Fruit fly (Drosophila melanogaster): ENCODE data around the gene Dmtn.

The Dmtn gene

DNA sequence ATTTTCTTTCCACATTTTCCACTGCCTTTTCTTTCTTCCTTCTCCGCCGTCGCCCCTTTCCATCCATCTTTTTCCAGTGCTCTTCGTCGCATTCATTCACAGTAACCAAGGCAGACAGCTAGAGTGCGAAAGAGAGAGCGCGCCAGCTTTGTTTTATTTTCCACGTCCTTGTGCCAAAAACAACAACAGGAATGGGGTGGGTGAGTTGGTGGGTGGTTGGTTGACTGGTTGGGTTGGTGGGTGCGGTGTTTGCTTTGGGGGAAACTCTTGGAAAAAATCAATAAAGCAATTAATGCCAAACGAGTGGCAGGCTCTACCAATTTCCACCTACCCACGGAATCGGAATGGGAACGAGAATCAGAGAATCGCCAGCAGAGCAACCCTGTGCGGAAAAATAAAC, 24.5 kb upstream of the Dmtn start:
- TF ChIP-seq psq (GFP tag; optimal IDR thresholded peaks at IDR 0.05) (peak; percentile 9), rgr (GFP tag; optimal IDR thresholded peaks at IDR 0.05) (no peak)

DNA sequence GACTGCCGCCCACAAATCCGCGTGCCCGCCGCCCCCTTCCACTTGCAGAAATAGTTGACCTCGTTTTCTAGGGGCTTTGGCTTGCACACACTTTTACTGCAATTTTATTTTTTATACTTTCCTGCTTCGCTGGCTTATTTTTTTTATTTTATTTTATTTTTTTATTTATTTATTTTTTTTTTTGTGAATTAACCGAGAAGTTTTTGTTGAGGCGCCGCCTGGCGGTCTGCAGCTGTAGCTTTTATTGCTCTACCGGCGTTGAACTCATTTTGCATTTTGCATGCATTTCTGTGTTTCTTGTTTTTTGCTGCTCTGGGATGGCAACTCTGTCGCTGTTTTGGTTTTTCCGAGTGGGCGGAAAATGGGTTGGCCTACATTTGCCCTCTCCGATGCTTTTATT, 24.0 kb upstream of the Dmtn start:
- TF ChIP-seq dl (GFP tag; optimal IDR thresholded peaks at IDR 0.05; ENCODE audit: insufficient read depth in 1 of 2, partially characterized antibody in 2 of 2) (no peak), sv (GFP tag; optimal IDR thresholded peaks at IDR 0.05) (no peak), pan (optimal IDR thresholded peaks at IDR 0.05) (no peak), OdsH (GFP tag; optimal IDR thresholded peaks at IDR 0.05) (no peak), rgr (GFP tag; optimal IDR thresholded peaks at IDR 0.05) (no peak), Jra (GFP tag; optimal IDR thresholded peaks at IDR 0.05) (no peak), foxo (GFP tag; optimal IDR thresholded peaks at IDR 0.05) (no peak)

DNA sequence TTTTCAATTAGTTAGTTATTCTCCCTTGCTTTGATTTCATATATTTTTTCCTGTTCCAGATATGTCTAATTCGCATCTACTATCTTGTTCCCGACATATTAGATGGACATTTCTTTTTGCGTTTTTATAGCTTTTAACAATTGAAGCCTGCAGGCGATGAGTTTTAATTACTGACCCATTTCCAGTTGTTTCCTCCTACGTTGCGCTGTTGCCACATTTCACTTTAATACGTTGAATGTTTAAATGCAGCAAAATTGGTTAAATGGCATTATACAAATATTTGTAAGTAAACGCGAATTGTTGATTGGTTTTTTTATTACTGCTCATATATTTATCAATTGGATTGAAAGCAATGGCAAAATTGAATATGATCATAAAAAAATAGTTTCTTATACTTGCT, 23.2 kb upstream of the Dmtn start:
- no peak for TF ChIP-seq br (GFP tag; optimal IDR thresholded peaks at IDR 0.05)

DNA sequence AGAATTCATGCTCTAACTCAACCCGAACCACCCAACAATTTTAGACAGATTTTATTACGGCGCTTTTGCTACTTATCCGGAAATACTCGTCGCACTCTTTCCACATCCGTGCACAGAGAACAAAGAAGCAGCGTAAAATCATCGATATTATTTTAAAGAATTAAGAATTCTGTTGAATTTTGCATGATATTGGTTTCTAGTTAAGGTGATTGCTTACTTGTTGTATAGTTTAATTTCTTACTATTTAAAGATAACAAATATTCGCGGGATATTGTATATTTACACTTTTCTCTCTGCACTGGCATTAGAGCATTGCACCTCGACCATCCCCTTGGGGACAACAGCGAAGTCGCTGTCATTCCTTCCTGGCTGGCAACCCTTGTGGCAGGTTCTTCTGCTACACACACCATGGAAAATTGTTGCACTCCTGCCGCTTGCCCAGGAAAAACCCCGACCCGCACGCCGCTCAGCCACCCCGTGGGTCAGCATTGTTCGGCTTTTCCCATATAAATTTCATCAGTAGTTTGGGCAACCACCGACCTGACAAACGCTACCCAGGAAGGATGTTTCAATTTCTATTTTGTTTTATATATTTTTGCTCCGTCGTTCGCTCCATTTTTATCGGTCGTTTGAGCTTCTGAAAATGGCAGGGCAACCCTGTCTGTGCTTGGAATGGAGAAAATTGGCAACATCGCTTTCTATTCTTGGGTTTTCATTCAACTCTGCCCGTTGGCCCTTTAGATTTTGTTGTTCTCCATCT, 22.1 kb upstream of the Dmtn start:
- TF ChIP-seq OdsH (GFP tag; optimal IDR thresholded peaks at IDR 0.05) (peak; percentile 28), brk (GFP tag; optimal IDR thresholded peaks at IDR 0.05) (peak; percentile 5), ey (GFP tag; optimal IDR thresholded peaks at IDR 0.05) (peak; percentile 43), Hnf4 (GFP tag; optimal IDR thresholded peaks at IDR 0.05) (peak; percentile 45), psq (GFP tag; optimal IDR thresholded peaks at IDR 0.05) (peak; percentile 27), h (GFP tag; optimal IDR thresholded peaks at IDR 0.05) (peak; percentile 71), sv (GFP tag; optimal IDR thresholded peaks at IDR 0.05) (peak; percentile 26), usp (GFP tag; optimal IDR thresholded peaks at IDR 0.05) (no peak), br (GFP tag; optimal IDR thresholded peaks at IDR 0.05) (peak; percentile 8), Jra (GFP tag; optimal IDR thresholded peaks at IDR 0.05) (no peak), Dif (GFP tag; optimal IDR thresholded peaks at IDR 0.05; ENCODE audit: partially characterized antibody) (no peak), CG32264 (GFP tag; optimal IDR thresholded peaks at IDR 0.05) (no peak), Sp1 (GFP tag; optimal IDR thresholded peaks at IDR 0.05) (peak; percentile 49), Hr78 (GFP tag; optimal IDR thresholded peaks at IDR 0.05) (no peak), HLH106 (tag; optimal IDR thresholded peaks at IDR 0.05) (peak; percentile 42), woc (GFP tag; optimal IDR thresholded peaks at IDR 0.05) (peak; percentile 33), rgr (GFP tag; optimal IDR thresholded peaks at IDR 0.05) (peak; percentile 62), foxo (GFP tag; optimal IDR thresholded peaks at IDR 0.05) (peak in 1 of 2 experiments; percentile 56), fru (GFP tag; optimal IDR thresholded peaks at IDR 0.05) (peak; percentile 66)

DNA sequence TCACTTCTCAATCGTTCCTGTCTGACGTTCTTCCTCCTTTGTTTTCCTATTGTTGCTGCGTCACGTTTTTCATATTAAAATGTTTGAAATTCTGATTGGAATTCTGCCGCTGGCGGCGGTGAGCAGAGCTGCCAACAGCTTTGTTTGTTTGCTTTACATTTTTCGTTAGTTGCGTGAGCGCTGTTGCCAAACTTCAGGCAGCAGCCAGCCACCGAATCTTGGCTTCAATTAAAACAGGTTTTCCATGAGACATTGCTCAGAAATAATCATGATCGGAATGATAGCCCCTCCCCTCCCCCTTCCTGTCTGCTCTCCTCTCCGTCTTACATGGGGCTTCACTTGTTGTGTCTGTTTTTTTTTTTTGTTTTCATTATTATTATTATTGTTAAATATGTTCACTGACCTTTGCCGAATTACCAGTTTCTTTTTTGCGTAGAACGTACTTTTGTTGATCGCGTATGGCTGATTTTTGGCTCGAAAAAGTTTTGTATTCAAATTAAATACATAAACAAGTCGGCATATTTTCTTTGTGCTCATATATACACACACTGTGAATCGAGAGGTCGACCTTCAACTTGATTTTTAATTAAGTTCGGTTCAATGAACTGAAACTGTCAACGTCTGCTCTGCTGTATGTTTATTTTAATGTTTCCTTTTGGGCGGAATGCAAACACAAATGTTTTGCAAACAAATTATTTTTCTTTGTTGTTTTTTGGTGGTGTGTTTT, 20.6 kb upstream of the Dmtn start:
- TF ChIP-seq rgr (GFP tag; optimal IDR thresholded peaks at IDR 0.05) (peak; percentile 5), CrebA (GFP tag; optimal IDR thresholded peaks at IDR 0.05; ENCODE audit: borderline replicate concordance) (peak; percentile 57), dsf (GFP tag; optimal IDR thresholded peaks at IDR 0.05; ENCODE audit: borderline replicate concordance) (no peak), pan (optimal IDR thresholded peaks at IDR 0.05) (no peak), HLH106 (tag; optimal IDR thresholded peaks at IDR 0.05) (no peak), Jra (GFP tag; optimal IDR thresholded peaks at IDR 0.05) (no peak), Sp1 (GFP tag; optimal IDR thresholded peaks at IDR 0.05) (no peak), sv (GFP tag; optimal IDR thresholded peaks at IDR 0.05) (no peak), Dif (GFP tag; optimal IDR thresholded peaks at IDR 0.05; ENCODE audit: partially characterized antibody) (peak; percentile 61), N (GFP tag; optimal IDR thresholded peaks at IDR 0.05) (no peak), psq (GFP tag; optimal IDR thresholded peaks at IDR 0.05) (peak; percentile 76), CG32264 (GFP tag; optimal IDR thresholded peaks at IDR 0.05) (peak; percentile 1), usp (GFP tag; optimal IDR thresholded peaks at IDR 0.05) (no peak), OdsH (GFP tag; optimal IDR thresholded peaks at IDR 0.05) (no peak), sage (GFP tag; optimal IDR thresholded peaks at IDR 0.05) (peak; percentile 32), Hr83 (GFP tag; optimal IDR thresholded peaks at IDR 0.05; ENCODE audit: poor library complexity, severe bottlenecking) (peak; percentile 66), Mio (GFP tag; optimal IDR thresholded peaks at IDR 0.05) (no peak), fru (GFP tag; optimal IDR thresholded peaks at IDR 0.05) (no peak), br (GFP tag; optimal IDR thresholded peaks at IDR 0.05) (peak; percentile 27), jim (GFP tag; optimal IDR thresholded peaks at IDR 0.05) (peak; percentile 36), h (GFP tag; optimal IDR thresholded peaks at IDR 0.05) (peak; percentile 38), Rel (GFP tag; optimal IDR thresholded peaks at IDR 0.05) (peak; percentile 18), Rel (tag; optimal IDR thresholded peaks at IDR 0.05) (peak; percentile 57), Hnf4 (GFP tag; optimal IDR thresholded peaks at IDR 0.05) (no peak), dmrt93B (GFP tag; optimal IDR thresholded peaks at IDR 0.05) (no peak), ey (GFP tag; optimal IDR thresholded peaks at IDR 0.05) (no peak), brk (GFP tag; optimal IDR thresholded peaks at IDR 0.05) (no peak)

All from whole organism, wandering third instar larva.